Fruit fly (Drosophila melanogaster): ENCODE results near the gene CG32191.

Gene CG32191

dm6 chr3L:17842892-17843703 is 34.2 kb upstream of the CG32191 start, which contains the start of gene CG5567:
Gene CG5567 (minus strand): TSS chr3L:17843544.
- TF ChIP-seq CG6276 (GFP tag; optimal IDR thresholded peaks at IDR 0.05), result no peak
- TF ChIP-seq lz (GFP tag; optimal IDR thresholded peaks at IDR 0.05), result no peak
- TF ChIP-seq Hr4 (GFP tag; optimal IDR thresholded peaks at IDR 0.05), result no peak
- no peak for TF ChIP-seq topi (GFP tag; optimal IDR thresholded peaks at IDR 0.05)
- TF ChIP-seq CG31627 (GFP tag; optimal IDR thresholded peaks at IDR 0.05), result no peak
- TF ChIP-seq CG3032 (tag; optimal IDR thresholded peaks at IDR 0.05), result peak; percentile 74
- peak; percentile 33; the same call in 1 of the 3 replicates for TF ChIP-seq eg (GFP tag; IDR thresholded peaks at IDR 0.05)
- no peak for TF ChIP-seq Hr39 (GFP tag; optimal IDR thresholded peaks at IDR 0.05)
- TF ChIP-seq Ets96B (tag; optimal IDR thresholded peaks at IDR 0.05), result no peak
- TF ChIP-seq fd85E (GFP tag; optimal IDR thresholded peaks at IDR 0.05), result no peak
- no peak for TF ChIP-seq dsx (GFP tag; optimal IDR thresholded peaks at IDR 0.05; ENCODE audit: poor library complexity, severe bottlenecking)
- peak; percentile 72 for TF ChIP-seq svp (GFP tag)
- TF ChIP-seq Ets21C (GFP tag; optimal IDR thresholded peaks at IDR 0.05), result no peak
- no peak for TF ChIP-seq OdsH (GFP tag; optimal IDR thresholded peaks at IDR 0.05)
- TF ChIP-seq cyc (GFP tag; optimal IDR thresholded peaks at IDR 0.05), result no peak
- peak; percentile 14 for TF ChIP-seq Sox14 (GFP tag; optimal IDR thresholded peaks at IDR 0.05)
- peak; percentile 16 for TF ChIP-seq esn (GFP tag; optimal IDR thresholded peaks at IDR 0.05)
- TF ChIP-seq CG6792 (GFP tag; optimal IDR thresholded peaks at IDR 0.05), result no peak
- TF ChIP-seq CG10631 (GFP tag; optimal IDR thresholded peaks at IDR 0.05), result no peak
- TF ChIP-seq CG10669 (GFP tag; optimal IDR thresholded peaks at IDR 0.05), result no peak
- no peak for TF ChIP-seq net (GFP tag; optimal IDR thresholded peaks at IDR 0.05)
- no peak for TF ChIP-seq salr (GFP tag; optimal IDR thresholded peaks at IDR 0.05)
- TF ChIP-seq pdm3 (GFP tag; optimal IDR thresholded peaks at IDR 0.05), result no peak
- TF ChIP-seq Blimp-1 (GFP tag; optimal IDR thresholded peaks at IDR 0.05), result no peak
- no peak for TF ChIP-seq CG7368 (GFP tag; optimal IDR thresholded peaks at IDR 0.05)
- no peak for TF ChIP-seq fkh (GFP tag; optimal IDR thresholded peaks at IDR 0.05)
- TF ChIP-seq CG6163 (GFP tag; IDR thresholded peaks at IDR 0.05), result no peak
- TF ChIP-seq CG16779 (tag; optimal IDR thresholded peaks at IDR 0.05), result no peak
- no peak for TF ChIP-seq dac (GFP tag; optimal IDR thresholded peaks at IDR 0.05)
- peak; percentile 98 for TF ChIP-seq achi (GFP tag; optimal IDR thresholded peaks at IDR 0.05)
- TF ChIP-seq spab (GFP tag; optimal IDR thresholded peaks at IDR 0.05), result no peak
- no peak for TF ChIP-seq fd59A (GFP tag; optimal IDR thresholded peaks at IDR 0.05)
- TF ChIP-seq Eip78C (GFP tag), result peak; percentile 56
- TF ChIP-seq Smox (GFP tag; optimal IDR thresholded peaks at IDR 0.05), result no peak
- TF ChIP-seq Sox15 (GFP tag; optimal IDR thresholded peaks at IDR 0.05), result no peak
- TF ChIP-seq Eip75B (GFP tag; optimal IDR thresholded peaks at IDR 0.05), result no peak
- TF ChIP-seq CG32006 (GFP tag; optimal IDR thresholded peaks at IDR 0.05), result peak; percentile 28
- TF ChIP-seq CG8632 (GFP tag; optimal IDR thresholded peaks at IDR 0.05), result no peak
- no peak for TF ChIP-seq CG9139 (GFP tag; optimal IDR thresholded peaks at IDR 0.05)
- TF ChIP-seq CG11902 (GFP tag; optimal IDR thresholded peaks at IDR 0.05), result no peak
- TF ChIP-seq Gug (GFP tag; IDR thresholded peaks at IDR 0.05), result no peak
- TF ChIP-seq Hr38 (GFP tag; optimal IDR thresholded peaks at IDR 0.05), result no peak
- no peak for TF ChIP-seq Met (GFP tag; optimal IDR thresholded peaks at IDR 0.05)
- TF ChIP-seq Eip93F (GFP tag; optimal IDR thresholded peaks at IDR 0.05), result no peak
- no peak for TF ChIP-seq CG1621 (tag; optimal IDR thresholded peaks at IDR 0.05)
- TF ChIP-seq CG34406 (GFP tag; optimal IDR thresholded peaks at IDR 0.05), result no peak
- TF ChIP-seq vri (GFP tag; optimal IDR thresholded peaks at IDR 0.05), result no peak
